Fruit fly (Drosophila melanogaster): ENCODE data around the gene Nhe1.

Nhe1 gene

dm6 chr2L:89158-89557, 17.4 kb downstream of the Nhe1 start:
- TF ChIP-seq zen (tag; optimal IDR thresholded peaks at IDR 0.05) (peak; percentile 97), CG15011 (GFP tag; optimal IDR thresholded peaks at IDR 0.05) (no peak)

DNA sequence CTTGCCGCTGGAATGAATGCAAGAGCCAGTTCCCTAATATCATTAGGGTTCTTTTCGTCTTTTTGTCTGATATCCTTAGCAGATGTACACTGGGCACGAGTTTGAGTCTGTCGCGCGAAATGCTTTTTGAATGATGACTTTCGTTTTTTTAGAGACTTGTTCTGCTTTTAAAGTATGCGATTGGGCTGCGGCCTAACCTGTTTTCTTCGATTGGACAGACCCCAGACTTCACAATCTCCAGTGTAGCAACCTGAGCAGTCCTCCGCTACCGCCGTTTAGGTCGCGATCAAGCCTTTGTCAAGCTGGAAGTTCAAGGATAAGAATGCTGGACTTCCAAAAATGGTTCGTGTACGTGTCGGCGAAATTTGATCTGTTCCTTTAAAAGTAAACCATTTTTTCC, 18.0 kb downstream of the Nhe1 start:
- TF ChIP-seq lmd (GFP tag; IDR thresholded peaks at IDR 0.05) (no peak), Blimp-1 (GFP tag; optimal IDR thresholded peaks at IDR 0.05) (peak; percentile 20), CG2199 (GFP tag; IDR thresholded peaks at IDR 0.05) (0 out of 3 replicates have a peak, but pooled peaks have one; percentile 19), CG4424 (GFP tag; optimal IDR thresholded peaks at IDR 0.05) (no peak), sens (GFP tag) (peak; percentile 19)

- TF ChIP-seq corto (GFP tag; optimal IDR thresholded peaks at IDR 0.05) (peak; percentile 72), CG1832 (GFP tag; optimal IDR thresholded peaks at IDR 0.05) (no peak), CG14050 (GFP tag; IDR thresholded peaks at IDR 0.05) (peak; percentile 39; the same call in 1 of the 3 replicates), scrt (GFP tag; optimal IDR thresholded peaks at IDR 0.05) (peak; percentile 79), shn (GFP tag; optimal IDR thresholded peaks at IDR 0.05) (no peak), CG30403 (GFP tag; optimal IDR thresholded peaks at IDR 0.05) (peak; percentile 73), CG6254 (GFP tag; optimal IDR thresholded peaks at IDR 0.05) (peak; percentile 63), CG18262 (tag; optimal IDR thresholded peaks at IDR 0.05) (peak; percentile 73), klu (GFP tag; IDR thresholded peaks at IDR 0.05) (no peak), insv (GFP tag; optimal IDR thresholded peaks at IDR 0.05) (peak in 1 of 2 experiments; percentile 52), nerfin-1 (tag; optimal IDR thresholded peaks at IDR 0.05) (peak; percentile 54), vvl (GFP tag; IDR thresholded peaks at IDR 0.05) (peak; percentile 49), Atf6 (GFP tag; IDR thresholded peaks at IDR 0.05) (peak; percentile 51; the same call in 1 of the 2 replicates), NFAT (GFP tag; IDR thresholded peaks at IDR 0.05) (no peak; the same call in 1 of the 2 replicates), CoRest (tag; optimal IDR thresholded peaks at IDR 0.05) (peak; percentile 85), dmrt11E (tag; optimal IDR thresholded peaks at IDR 0.05) (peak; percentile 65), CG10431 (GFP tag; optimal IDR thresholded peaks at IDR 0.05) (peak; percentile 45), CG11560 (tag; IDR thresholded peaks at IDR 0.05) (no peak), Gug (GFP tag; IDR thresholded peaks at IDR 0.05) (no peak), CG5245 (GFP tag; optimal IDR thresholded peaks at IDR 0.05) (no peak), stc (GFP tag; IDR thresholded peaks at IDR 0.05) (no peak), CG12071 (GFP tag; optimal IDR thresholded peaks at IDR 0.05) (no peak), CG10654 (GFP tag; optimal IDR thresholded peaks at IDR 0.05) (peak; percentile 17), cas (GFP tag; IDR thresholded peaks at IDR 0.05) (no peak), CG34376 (GFP tag; optimal IDR thresholded peaks at IDR 0.05) (peak; percentile 88), CG4282 (GFP tag; optimal IDR thresholded peaks at IDR 0.05) (no peak), so (GFP tag; IDR thresholded peaks at IDR 0.05) (no peak), CG3163 (GFP tag; optimal IDR thresholded peaks at IDR 0.05) (no peak), NC2β (GFP tag; optimal IDR thresholded peaks at IDR 0.05) (no peak), Elba2 (GFP tag; optimal IDR thresholded peaks at IDR 0.05) (no peak), Xbp1 (GFP tag; optimal IDR thresholded peaks at IDR 0.05) (peak; percentile 54), crc (GFP tag; optimal IDR thresholded peaks at IDR 0.05) (no peak), CrebB (tag; optimal IDR thresholded peaks at IDR 0.05) (peak; percentile 11), lab (GFP tag; optimal IDR thresholded peaks at IDR 0.05) (peak; percentile 86), CG16779 (GFP tag; IDR thresholded peaks at IDR 0.05) (no peak), CG13296 (GFP tag; optimal IDR thresholded peaks at IDR 0.05) (peak; percentile 87), CG5180 (GFP tag; optimal IDR thresholded peaks at IDR 0.05) (peak; percentile 100), CG11456 (GFP tag; IDR thresholded peaks at IDR 0.05) (no peak), CG4820 (GFP tag; optimal IDR thresholded peaks at IDR 0.05) (peak; percentile 21), Xrp1 (GFP tag; IDR thresholded peaks at IDR 0.05) (peak; percentile 69), exex (tag; optimal IDR thresholded peaks at IDR 0.05) (peak; percentile 64)
Measured at dm6 chr2L:87255-87723, 19.2 kb downstream of the Nhe1 start, which contains the start of gene net. net (minus strand) TSS chr2L:87387.

Measured in whole organism, embryonic.